Worm (Caenorhabditis elegans): ENCODE measurements around the gene K06A4.6.

- no peak for TF ChIP-seq nhr-76 (tag; optimal IDR thresholded peaks at IDR 0.05)
- no peak for TF ChIP-seq pha-4 (tag; optimal IDR thresholded peaks at IDR 0.05)
- no peak for TF ChIP-seq elt-3 (tag; optimal IDR thresholded peaks at IDR 0.05)
- no peak for TF ChIP-seq nhr-237 (tag; optimal IDR thresholded peaks at IDR 0.05)
- TF ChIP-seq lin-13 (tag; optimal IDR thresholded peaks at IDR 0.05), result no peak
- no peak for TF ChIP-seq ces-1 (GFP tag; optimal IDR thresholded peaks at IDR 0.05)
- TF ChIP-seq M03D4.4 (tag; optimal IDR thresholded peaks at IDR 0.05), result no peak
- TF ChIP-seq unc-62 (GFP tag; optimal IDR thresholded peaks at IDR 0.05), result no peak
- no peak for TF ChIP-seq nhr-12 (tag; optimal IDR thresholded peaks at IDR 0.05)
- no peak for TF ChIP-seq ham-2 (GFP tag; optimal IDR thresholded peaks at IDR 0.05)
- TF ChIP-seq blmp-1 (tag; optimal IDR thresholded peaks at IDR 0.05), result no peak
- no peak for TF ChIP-seq ztf-11 (tag; optimal IDR thresholded peaks at IDR 0.05)
- TF ChIP-seq unc-39 (tag; optimal IDR thresholded peaks at IDR 0.05), result no peak
- no peak for TF ChIP-seq unc-120 (tag; optimal IDR thresholded peaks at IDR 0.05; ENCODE audit: poor library complexity, severe bottlenecking)
Measured at ce11 chrV:9440003-9440319, 40.5 kb downstream of the K06A4.6 start.

Data from whole organism, mixed stage, embryonic.